Fruit fly (Drosophila melanogaster): ENCODE measurements around the gene CG17361.

Gene CG17361

dm6 chr3L:14004963-14005458 lies 8.0 kb downstream of the CG17361 start (continued):
- TF ChIP-seq TFAM (GFP tag; optimal IDR thresholded peaks at IDR 0.05): peak; percentile 78
- TF ChIP-seq CG33213 (GFP tag; optimal IDR thresholded peaks at IDR 0.05): peak; percentile 94
- TF ChIP-seq nerfin-1 (tag; optimal IDR thresholded peaks at IDR 0.05): peak; percentile 94
- TF ChIP-seq ab (GFP tag; optimal IDR thresholded peaks at IDR 0.05): peak; percentile 96
- peak; percentile 79 for TF ChIP-seq CG10267 (tag; optimal IDR thresholded peaks at IDR 0.05)
- peak; percentile 64; the same call in 1 of the 2 replicates for TF ChIP-seq Poxn (GFP tag; IDR thresholded peaks at IDR 0.05)
- peak; percentile 94 for TF ChIP-seq CG1792 (GFP tag; optimal IDR thresholded peaks at IDR 0.05)
- peak; percentile 95 for TF ChIP-seq Mes4 (GFP tag; optimal IDR thresholded peaks at IDR 0.05)
- peak; percentile 78 for TF ChIP-seq gt (GFP tag; IDR thresholded peaks at IDR 0.05)
- TF ChIP-seq Hmx (GFP tag; optimal IDR thresholded peaks at IDR 0.05): peak; percentile 88
- TF ChIP-seq CG8359 (GFP tag; optimal IDR thresholded peaks at IDR 0.05; ENCODE audit: borderline replicate concordance): peak; percentile 82
- TF ChIP-seq CG14710 (tag; optimal IDR thresholded peaks at IDR 0.05): peak; percentile 85
- peak; percentile 93 for TF ChIP-seq nom (GFP tag; optimal IDR thresholded peaks at IDR 0.05)
- peak; percentile 91 for TF ChIP-seq CG4360 (GFP tag; IDR thresholded peaks at IDR 0.05)
- peak; percentile 67 for TF ChIP-seq dmrt11E (tag; optimal IDR thresholded peaks at IDR 0.05)
- TF ChIP-seq Ets97D (GFP tag; optimal IDR thresholded peaks at IDR 0.05): peak; percentile 81
- peak; percentile 97 for TF ChIP-seq CG2120 (GFP tag; optimal IDR thresholded peaks at IDR 0.05)
- TF ChIP-seq abd-A (tag; optimal IDR thresholded peaks at IDR 0.05): no peak
- TF ChIP-seq CG17568 (GFP tag; optimal IDR thresholded peaks at IDR 0.05): no peak
- TF ChIP-seq Hey (tag; optimal IDR thresholded peaks at IDR 0.05): peak; percentile 81
- TF ChIP-seq salm (tag; optimal IDR thresholded peaks at IDR 0.05): peak; percentile 91
- peak; percentile 93 for TF ChIP-seq Asciz (GFP tag; optimal IDR thresholded peaks at IDR 0.05)
- TF ChIP-seq YL-1 (GFP tag; optimal IDR thresholded peaks at IDR 0.05): peak; percentile 74
- TF ChIP-seq Chrac-16 (GFP tag; optimal IDR thresholded peaks at IDR 0.05): peak; percentile 94
- TF ChIP-seq eyg (GFP tag; optimal IDR thresholded peaks at IDR 0.05): peak; percentile 93
- TF ChIP-seq Six4 (GFP tag; optimal IDR thresholded peaks at IDR 0.05): peak; percentile 93
- no peak for TF ChIP-seq tll (GFP tag; optimal IDR thresholded peaks at IDR 0.05)
- peak; percentile 7 for TF ChIP-seq pzg (GFP tag; optimal IDR thresholded peaks at IDR 0.05)
- peak; percentile 93 for TF ChIP-seq jing (GFP tag; optimal IDR thresholded peaks at IDR 0.05)
- TF ChIP-seq CG12942 (GFP tag; optimal IDR thresholded peaks at IDR 0.05): peak; percentile 94
- no peak for TF ChIP-seq Scr (GFP tag; IDR thresholded peaks at IDR 0.05; ENCODE audit: partially characterized antibody)
- TF ChIP-seq CG1832 (GFP tag; optimal IDR thresholded peaks at IDR 0.05): peak; percentile 59
- TF ChIP-seq pfk (GFP tag; optimal IDR thresholded peaks at IDR 0.05): no peak
- peak; percentile 92 for TF ChIP-seq cg (GFP tag; optimal IDR thresholded peaks at IDR 0.05)
- peak; percentile 89 for TF ChIP-seq CG6254 (GFP tag; optimal IDR thresholded peaks at IDR 0.05)
- peak; percentile 86 for TF ChIP-seq CG6272 (GFP tag; IDR thresholded peaks at IDR 0.05)
- TF ChIP-seq sug (tag; optimal IDR thresholded peaks at IDR 0.05): peak; percentile 93
- TF ChIP-seq row (GFP tag; IDR thresholded peaks at IDR 0.05): peak; percentile 98
- TF ChIP-seq nau (GFP tag; optimal IDR thresholded peaks at IDR 0.05): no peak
- TF ChIP-seq CG12299 (tag; optimal IDR thresholded peaks at IDR 0.05): peak; percentile 89
- peak; percentile 95 for TF ChIP-seq CG12071 (GFP tag; optimal IDR thresholded peaks at IDR 0.05)
- peak; percentile 76 for TF ChIP-seq CG18262 (tag; optimal IDR thresholded peaks at IDR 0.05)
- TF ChIP-seq GATAe (GFP tag; conservative IDR thresholded peaks at IDR 0.05): peak; percentile 83
- peak; percentile 55; the same call in 1 of the 2 replicates for TF ChIP-seq Bgb (GFP tag; IDR thresholded peaks at IDR 0.05; ENCODE audit: partially characterized antibody)
- TF ChIP-seq CG14667 (GFP tag; IDR thresholded peaks at IDR 0.05): peak; percentile 79
- TF ChIP-seq hkb (optimal IDR thresholded peaks at IDR 0.05): no peak
- peak; percentile 97 for TF ChIP-seq hkb (GFP tag; IDR thresholded peaks at IDR 0.05)
- TF ChIP-seq dati (GFP tag; IDR thresholded peaks at IDR 0.05): peak; percentile 88
- peak; percentile 97 for TF ChIP-seq CG16863 (GFP tag; optimal IDR thresholded peaks at IDR 0.05)
- TF ChIP-seq CG10462 (GFP tag; optimal IDR thresholded peaks at IDR 0.05): peak; percentile 86
